Fruit fly (Drosophila melanogaster) whole organism, embryonic: ENCODE measurements around the gene Paics.

Source experiments
- CG11560 ChIP-seq: fragments of 200-800 bp; sonication (Bioruptor generic); IDR thresholded peaks from 3 replicates; pipeline ENCODE4 v1.3.6; 2022; ENCODE audit warnings: missing biosample characterization, missing genetic modification characterization
- CG2116 ChIP-seq: fragments of 200-800 bp; sonication (Bioruptor generic); optimal IDR thresholded peaks from 3 replicates; lab custom pipeline; 2018; ENCODE audit warnings: missing biosample characterization, mild to moderate bottlenecking, missing genetic modification characterization
- disco-r ChIP-seq: fragments of 200-800 bp; sonication (Bioruptor generic); optimal IDR thresholded peaks from 2 replicates; lab custom pipeline; 2016; ENCODE audit warnings: missing biosample characterization, missing genetic modification characterization
- eve ChIP-seq, 2 experiments: fragments of >200 bp; optimal IDR thresholded peaks; 2 replicates each; lab custom pipeline; 2017; ENCODE audit warnings: missing biosample characterization in 2 of 2, missing genetic modification characterization in 2 of 2
- nerfin-2 ChIP-seq: fragments of 200-800 bp; sonication (Bioruptor generic); IDR thresholded peaks from 2 replicates; pipeline ENCODE4 v1.3.6; 2022; ENCODE audit warnings: missing biosample characterization, missing genetic modification characterization; ENCODE audit not compliant: partially characterized antibody
- odd ChIP-seq: fragments of 200-800 bp; sonication (Bioruptor generic); optimal IDR thresholded peaks from 2 replicates; lab custom pipeline; 2017; ENCODE audit warnings: missing biosample characterization, mild to moderate bottlenecking, missing genetic modification characterization
- pan ChIP-seq, 4 experiments: fragments of >200 bp in 3 of 4; fragments of 200-800 bp in 1 of 4; sonication (Bioruptor generic) in 1 of 4; optimal IDR thresholded peaks in 3 of 4; IDR thresholded peaks in 1 of 4; 2 replicates each; pipeline versions ENCODE4 v1.3.6 to Lab custom; 2017 to 2022; ENCODE audit warnings: missing biosample characterization in 2 of 4, missing genetic modification characterization in 2 of 4, mixed read lengths in 1 of 4
- ranshi ChIP-seq: fragments of 200-800 bp; sonication (Bioruptor generic); IDR thresholded peaks from 2 replicates; pipeline ENCODE4 v1.3.6; 2022; ENCODE audit warnings: missing biosample characterization, missing genetic modification characterization

DNA sequence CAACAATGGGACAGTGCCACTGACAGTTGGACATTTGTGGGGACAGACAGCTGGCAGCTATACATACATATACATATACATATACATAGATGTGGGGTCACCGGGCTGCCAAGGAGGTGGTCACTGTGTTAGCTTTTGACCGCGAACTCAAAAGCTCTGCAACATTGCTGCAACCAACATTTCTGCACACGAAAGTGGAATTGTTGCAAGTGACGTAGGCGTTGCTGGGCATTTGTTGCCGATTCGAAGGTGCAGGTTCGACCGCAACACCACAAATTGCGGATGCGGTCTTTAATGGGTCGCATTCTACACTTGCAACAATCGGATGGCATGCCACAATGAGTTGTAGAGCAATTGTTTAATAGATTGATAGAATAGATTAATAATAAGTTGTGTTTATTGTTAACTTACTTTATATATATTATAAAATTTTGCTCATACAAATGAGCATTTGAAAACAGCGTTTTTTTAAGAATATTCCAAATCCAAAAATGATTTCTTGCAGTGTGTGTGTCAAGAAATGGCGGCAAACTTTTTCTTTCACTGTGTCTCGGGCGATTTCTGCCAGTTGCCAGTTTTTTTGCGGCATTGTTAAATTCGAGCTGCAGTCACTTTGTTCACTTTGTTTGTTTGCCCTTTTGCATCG lies 17.5 kb upstream of the Paics start:
- TF ChIP-seq CG2116 (GFP tag; lab: Kevin White, UChicago) (no peak), ranshi (no peak), CG11560 (no peak), odd (GFP tag; lab: Kevin White, UChicago) (no peak), pan (optimal IDR thresholded peaks at IDR 0.05; lab: Kevin White, UChicago) (no peak), pan (GFP tag; optimal IDR thresholded peaks at IDR 0.05 in 1 of 2, IDR thresholded peaks at IDR 0.05 in 1 of 2) (no peak), eve (GFP tag; optimal IDR thresholded peaks at IDR 0.05; lab: Kevin White, UChicago) (no peak), nerfin-2 (no peak), disco-r (no peak)
